Fruit fly (Drosophila melanogaster): ENCODE data around the gene Polr2A.

Gene Polr2A

dm6 chrX:11569956-11570695 lies at the start of gene Polr2A, which contains the start of gene CG11699 (continued):
- TF ChIP-seq gsb-n (tag; optimal IDR thresholded peaks at IDR 0.05) = peak; percentile 54
- TF ChIP-seq btn (GFP tag; optimal IDR thresholded peaks at IDR 0.05) = no peak
- no peak for TF ChIP-seq CG10209 (GFP tag; optimal IDR thresholded peaks at IDR 0.05)
- TF ChIP-seq Meics (GFP tag; optimal IDR thresholded peaks at IDR 0.05) = peak; percentile 44
- TF ChIP-seq eve (GFP tag; optimal IDR thresholded peaks at IDR 0.05) = no peak
- TF ChIP-seq Sox100B (GFP tag; optimal IDR thresholded peaks at IDR 0.05) = no peak
- TF ChIP-seq sug (tag; optimal IDR thresholded peaks at IDR 0.05) = peak; percentile 75
- TF ChIP-seq CG16815 (GFP tag; optimal IDR thresholded peaks at IDR 0.05) = no peak
- TF ChIP-seq hkb (optimal IDR thresholded peaks at IDR 0.05) = no peak
- TF ChIP-seq hkb (GFP tag; IDR thresholded peaks at IDR 0.05) = no peak
- TF ChIP-seq dpn (GFP tag; optimal IDR thresholded peaks at IDR 0.05) = peak in 1 of 2 experiments; percentile 45
- no peak for TF ChIP-seq sc (optimal IDR thresholded peaks at IDR 0.05)
- no peak for TF ChIP-seq sc (GFP tag; optimal IDR thresholded peaks at IDR 0.05)
- no peak for TF ChIP-seq lab (GFP tag; optimal IDR thresholded peaks at IDR 0.05)
- no peak for TF ChIP-seq emc (GFP tag; optimal IDR thresholded peaks at IDR 0.05)
- no peak for TF ChIP-seq CG14014 (GFP tag; IDR thresholded peaks at IDR 0.05)
- no peak for TF ChIP-seq pros (GFP tag; optimal IDR thresholded peaks at IDR 0.05)
- TF ChIP-seq CG9609 (GFP tag; optimal IDR thresholded peaks at IDR 0.05) = no peak
- TF ChIP-seq Ada2b (GFP tag; IDR thresholded peaks at IDR 0.05) = no peak
- TF ChIP-seq CG31441 (GFP tag; IDR thresholded peaks at IDR 0.05) = no peak; the same call in 1 of the 2 replicates
- TF ChIP-seq Scr (GFP tag; IDR thresholded peaks at IDR 0.05; ENCODE audit: partially characterized antibody) = no peak
- TF ChIP-seq CG6683 (GFP tag; optimal IDR thresholded peaks at IDR 0.05) = no peak
- TF ChIP-seq fd102C (GFP tag; optimal IDR thresholded peaks at IDR 0.05) = no peak
- TF ChIP-seq CG2116 (GFP tag; optimal IDR thresholded peaks at IDR 0.05) = peak; percentile 54
- TF ChIP-seq CG3726 (GFP tag; IDR thresholded peaks at IDR 0.05) = no peak
- no peak for TF ChIP-seq CG2199 (GFP tag; IDR thresholded peaks at IDR 0.05)
- TF ChIP-seq aop (GFP tag; IDR thresholded peaks at IDR 0.05) = no peak
- no peak for TF ChIP-seq CG32767 (GFP tag; IDR thresholded peaks at IDR 0.05)
- no peak for TF ChIP-seq CG14860 (GFP tag; IDR thresholded peaks at IDR 0.05; ENCODE audit: partially characterized antibody)
- no peak for TF ChIP-seq Hmr (GFP tag; optimal IDR thresholded peaks at IDR 0.05)
- peak; percentile 47 for TF ChIP-seq Fer1 (GFP tag; optimal IDR thresholded peaks at IDR 0.05)
- no peak for TF ChIP-seq wek (GFP tag; optimal IDR thresholded peaks at IDR 0.05)
- 0 out of 2 replicates have a peak, but pooled peaks have one; percentile 27 for TF ChIP-seq sna (GFP tag; IDR thresholded peaks at IDR 0.05; ENCODE audit: partially characterized antibody)
- peak; percentile 2 for TF ChIP-seq Sry-δ (GFP tag; optimal IDR thresholded peaks at IDR 0.05)
- peak; percentile 49 for TF ChIP-seq BEAF-32 (GFP tag; optimal IDR thresholded peaks at IDR 0.05)
- peak; percentile 3 for TF ChIP-seq CG4820 (GFP tag; optimal IDR thresholded peaks at IDR 0.05)
- TF ChIP-seq esg (GFP tag; conservative IDR thresholded peaks at IDR 0.05) = no peak
- peak; percentile 34 for TF ChIP-seq nerfin-1 (tag; optimal IDR thresholded peaks at IDR 0.05)
- TF ChIP-seq CG6689 (GFP tag; IDR thresholded peaks at IDR 0.05) = no peak
- TF ChIP-seq exex (tag; optimal IDR thresholded peaks at IDR 0.05) = no peak
- TF ChIP-seq fd64A (GFP tag; optimal IDR thresholded peaks at IDR 0.05) = no peak
- no peak for TF ChIP-seq cwo (GFP tag; optimal IDR thresholded peaks at IDR 0.05)
- TF ChIP-seq peb (GFP tag; IDR thresholded peaks at IDR 0.05) = no peak
- no peak for TF ChIP-seq pfk (GFP tag; optimal IDR thresholded peaks at IDR 0.05)
- TF ChIP-seq CG18764 (GFP tag; optimal IDR thresholded peaks at IDR 0.05) = no peak
- TF ChIP-seq CoRest (tag; optimal IDR thresholded peaks at IDR 0.05) = peak; percentile 72
- TF ChIP-seq pnt (GFP tag; optimal IDR thresholded peaks at IDR 0.05) = no peak
- peak; percentile 46 for TF ChIP-seq bcd (GFP tag; optimal IDR thresholded peaks at IDR 0.05)
- no peak for TF ChIP-seq luna (GFP tag; optimal IDR thresholded peaks at IDR 0.05)
- peak; percentile 5 for TF ChIP-seq ems (GFP tag; optimal IDR thresholded peaks at IDR 0.05)

Data from whole organism, embryonic.